Worm (Caenorhabditis elegans): ENCODE measurements around the gene F49E11.7.

The F49E11.7 gene

ce11 chrIV:13096778-13097177, 44.1 kb downstream of the F49E11.7 start (continued):
- TF ChIP-seq nhr-27 (tag; optimal IDR thresholded peaks at IDR 0.05) (no peak), hlh-26 (GFP tag; conservative IDR thresholded peaks at IDR 0.05) (no peak), atf-7 (tag; optimal IDR thresholded peaks at IDR 0.05) (no peak), egrh-3 (GFP tag; IDR thresholded peaks at IDR 0.05) (no peak), ztf-22 (GFP tag; optimal IDR thresholded peaks at IDR 0.05) (no peak), B0336.3 (GFP tag; IDR thresholded peaks at IDR 0.05) (peak; percentile 63), B0035.1 (tag; optimal IDR thresholded peaks at IDR 0.05) (peak; percentile 2), ekl-4 (GFP tag; IDR thresholded peaks at IDR 0.05) (0 out of 2 replicates have a peak, but pooled peaks have one; percentile 30), madf-6 (GFP tag; IDR thresholded peaks at IDR 0.05) (peak; percentile 58), F39B2.1 (GFP tag; IDR thresholded peaks at IDR 0.05) (0 out of 2 replicates have a peak, but pooled peaks have one; percentile 17), nfya-2 (GFP tag; IDR thresholded peaks at IDR 0.05) (no peak), repo-1 (tag; optimal IDR thresholded peaks at IDR 0.05) (peak; percentile 34), ama-1 (optimal IDR thresholded peaks at IDR 0.05) (no peak), ama-1 (GFP tag; optimal IDR thresholded peaks at IDR 0.05) (peak in 1 of 2 experiments; percentile 90), Y95B8A.8 (GFP tag; IDR thresholded peaks at IDR 0.05) (0 out of 2 replicates have a peak, but pooled peaks have one; percentile 13), attf-5 (GFP tag; optimal IDR thresholded peaks at IDR 0.05) (peak; percentile 35), somi-1 (GFP tag; optimal IDR thresholded peaks at IDR 0.05) (no peak), F10E7.11 (tag; optimal IDR thresholded peaks at IDR 0.05) (no peak), ceh-79 (tag; optimal IDR thresholded peaks at IDR 0.05) (no peak), egl-18 (GFP tag; IDR thresholded peaks at IDR 0.05) (no peak), sdz-38 (tag; optimal IDR thresholded peaks at IDR 0.05) (no peak), ztf-18 (tag; optimal IDR thresholded peaks at IDR 0.05) (no peak), F52B5.7 (tag; optimal IDR thresholded peaks at IDR 0.05) (no peak), mxl-1 (tag; optimal IDR thresholded peaks at IDR 0.05) (peak; percentile 39), lin-35 (GFP tag; optimal IDR thresholded peaks at IDR 0.05) (no peak), cebp-2 (GFP tag; IDR thresholded peaks at IDR 0.05) (no peak), unc-62 (GFP tag; optimal IDR thresholded peaks at IDR 0.05) (no peak), die-1 (tag; optimal IDR thresholded peaks at IDR 0.05) (no peak), hmg-1.2 (GFP tag; IDR thresholded peaks at IDR 0.05) (peak; percentile 41), aptf-3 (GFP tag; IDR thresholded peaks at IDR 0.05) (no peak), snpc-4 (GFP tag; optimal IDR thresholded peaks at IDR 0.05) (no peak), snpc-4 (tag; optimal IDR thresholded peaks at IDR 0.05) (peak in 2 of 4 experiments; percentile 47 to 53), pha-4 (tag; optimal IDR thresholded peaks at IDR 0.05) (no peak), ceh-27 (GFP tag; optimal IDR thresholded peaks at IDR 0.05) (no peak), lin-54 (GFP tag; optimal IDR thresholded peaks at IDR 0.05) (peak; percentile 8), snpc-1.3 (tag; optimal IDR thresholded peaks at IDR 0.05; ENCODE audit: insufficient read depth) (peak; percentile 18), F57A8.1 (GFP tag; optimal IDR thresholded peaks at IDR 0.05) (no peak), egl-44 (GFP tag; IDR thresholded peaks at IDR 0.05) (no peak), lsy-27 (tag; optimal IDR thresholded peaks at IDR 0.05; ENCODE audit: borderline replicate concordance, insufficient read depth) (no peak), F37B4.10 (GFP tag; IDR thresholded peaks at IDR 0.05) (no peak), hlh-12 (tag; optimal IDR thresholded peaks at IDR 0.05) (no peak), Y53F4B.3 (GFP tag; IDR thresholded peaks at IDR 0.05) (no peak), mel-28 (tag; optimal IDR thresholded peaks at IDR 0.05; ENCODE audit: borderline replicate concordance) (no peak), C06A6.2 (GFP tag; conservative IDR thresholded peaks at IDR 0.05) (no peak), ceh-58 (GFP tag; IDR thresholded peaks at IDR 0.05) (no peak), madf-10 (tag; optimal IDR thresholded peaks at IDR 0.05) (no peak), ccch-3 (GFP tag; optimal IDR thresholded peaks at IDR 0.05) (no peak), hsf-1 (GFP tag; IDR thresholded peaks at IDR 0.05) (peak; percentile 66; the same call in 1 of the 2 replicates), snpc-1.1 (tag; optimal IDR thresholded peaks at IDR 0.05; ENCODE audit: insufficient read depth) (no peak), rcor-1 (GFP tag; IDR thresholded peaks at IDR 0.05) (no peak)

Data from whole organism, young adult.